Fruit fly (Drosophila melanogaster) whole organism, pupa: ENCODE results near the gene CG3625.

Source experiments
- CG10348 ChIP-seq: fragments of 200-800 bp; sonication (Bioruptor generic); IDR thresholded peaks from 2 replicates; pipeline ENCODE4 v1.3.6; 2022; ENCODE audit warnings: missing biosample characterization, missing genetic modification characterization
- CG12605 ChIP-seq: fragments of 200-800 bp; sonication (Bioruptor generic); IDR thresholded peaks from 2 replicates; pipeline ENCODE4 v1.3.6; 2022; ENCODE audit warnings: missing biosample characterization, missing genetic modification characterization
- CG13204 ChIP-seq: fragments of 200-800 bp; sonication (Bioruptor generic); optimal IDR thresholded peaks from 2 replicates; lab custom pipeline; 2018; ENCODE audit warnings: missing biosample characterization, mild to moderate bottlenecking, missing genetic modification characterization, moderate library complexity
- CG14655 ChIP-seq: fragments of 200-800 bp; sonication (Bioruptor generic); optimal IDR thresholded peaks from 3 replicates; lab custom pipeline; 2017; ENCODE audit warnings: mild to moderate bottlenecking, missing biosample characterization, missing genetic modification reagents, missing genetic modification characterization
- CG15710 ChIP-seq: fragments of 200-800 bp; sonication (Bioruptor generic); optimal IDR thresholded peaks from 2 replicates; lab custom pipeline; 2018; ENCODE audit warnings: missing biosample characterization, mild to moderate bottlenecking, missing genetic modification characterization, moderate library complexity
- CG17806 ChIP-seq: fragments of 200-800 bp; sonication (Bioruptor generic); optimal IDR thresholded peaks from 2 replicates; lab custom pipeline; 2018; ENCODE audit warnings: missing biosample characterization, mild to moderate bottlenecking, missing genetic modification characterization, moderate library complexity
- CG32121 ChIP-seq: fragments of 200-800 bp; sonication (Bioruptor generic); IDR thresholded peaks from 2 replicates; pipeline ENCODE4 v1.3.6; 2022; ENCODE audit warnings: missing biosample characterization, missing genetic modification characterization
- CG34367 ChIP-seq: fragments of 200-800 bp; sonication (Bioruptor generic); optimal IDR thresholded peaks from 2 replicates; lab custom pipeline; 2018; ENCODE audit warnings: missing biosample characterization, mild to moderate bottlenecking, missing genetic modification characterization
- CG4496 ChIP-seq: fragments of 200-800 bp; sonication (Bioruptor generic); IDR thresholded peaks from 3 replicates; pipeline ENCODE4 v1.3.6; 2022; ENCODE audit warnings: missing biosample characterization, missing genetic modification characterization
- CG8159 ChIP-seq: fragments of 200-800 bp; sonication (Bioruptor generic); optimal IDR thresholded peaks from 3 replicates; lab custom pipeline; 2018; ENCODE audit warnings: missing biosample characterization, mild to moderate bottlenecking, missing genetic modification characterization, moderate library complexity
- CG8301 ChIP-seq: fragments of 200-800 bp; sonication (Bioruptor generic); optimal IDR thresholded peaks from 2 replicates; lab custom pipeline; 2018; ENCODE audit warnings: missing biosample characterization, mild to moderate bottlenecking, missing genetic modification characterization
- CG9948 ChIP-seq: fragments of 200-800 bp; sonication (Bioruptor generic); optimal IDR thresholded peaks from 2 replicates; lab custom pipeline; 2018; ENCODE audit warnings: missing biosample characterization, mild to moderate bottlenecking, missing genetic modification characterization, moderate library complexity
- D1 ChIP-seq: fragments of 200-800 bp; sonication (Bioruptor generic); optimal IDR thresholded peaks from 2 replicates; lab custom pipeline; 2018; ENCODE audit warnings: missing biosample characterization, mild to moderate bottlenecking, missing genetic modification characterization, moderate library complexity
- EcR ChIP-seq: fragments of 200-800 bp; sonication (Bioruptor generic); optimal IDR thresholded peaks from 3 replicates; lab custom pipeline; 2019; ENCODE audit warnings: missing biosample characterization, missing genetic modification characterization, mild to moderate bottlenecking, moderate library complexity, missing genetic modification reagents
- Ets98B ChIP-seq: fragments of 200-800 bp; sonication (Bioruptor generic); IDR thresholded peaks from 2 replicates; pipeline ENCODE4 v1.3.6; 2022; ENCODE audit warnings: missing biosample characterization, missing genetic modification characterization
- Pif1A ChIP-seq: fragments of 200-800 bp; sonication (Bioruptor generic); optimal IDR thresholded peaks from 3 replicates; lab custom pipeline; 2016; ENCODE audit warnings: missing biosample characterization, missing genetic modification characterization
- Pif1B ChIP-seq: fragments of 200-800 bp; sonication (Bioruptor generic); optimal IDR thresholded peaks from 3 replicates; lab custom pipeline; 2016; ENCODE audit warnings: missing biosample characterization, missing genetic modification characterization
- Snoo ChIP-seq: fragments of 200-800 bp; sonication (Bioruptor generic); optimal IDR thresholded peaks from 3 replicates; lab custom pipeline; 2017; ENCODE audit warnings: missing biosample characterization, mild to moderate bottlenecking, missing genetic modification characterization, inconsistent platforms
- fd96Ca ChIP-seq: fragments of 200-800 bp; sonication (Bioruptor generic); IDR thresholded peaks from 3 replicates; pipeline ENCODE4 v1.3.6; 2022; ENCODE audit warnings: missing biosample characterization, missing genetic modification characterization
- gl ChIP-seq: fragments of 200-800 bp; sonication (Bioruptor generic); optimal IDR thresholded peaks from 2 replicates; lab custom pipeline; 2018; ENCODE audit warnings: missing biosample characterization, mild to moderate bottlenecking, missing genetic modification characterization
- rn ChIP-seq: fragments of 200-800 bp; sonication (Bioruptor generic); IDR thresholded peaks from 2 replicates; pipeline ENCODE4 v1.3.6; 2022; ENCODE audit warnings: missing biosample characterization, missing genetic modification characterization

CG3625 gene

dm6 chr2L:292301-292700 lies 706 bp upstream of the CG3625 start, which contains the start of gene CG11562:
TSS of gene CG11562 (plus strand) at chr2L:292419.
- TF ChIP-seq CG17806 (tag; lab: Kevin White, UChicago) (no peak), CG12605 (GFP tag; lab: Robert Waterston, UW) (no peak), CG34367 (no peak), CG4496 (GFP tag; lab: Robert Waterston, UW) (no peak), gl (tag; lab: Kevin White, UChicago) (no peak), CG9948 (tag; lab: Kevin White, UChicago) (no peak), CG13204 (no peak), fd96Ca (no peak), CG8301 (tag; lab: Kevin White, UChicago) (no peak), CG10348 (GFP tag; lab: Robert Waterston, UW) (no peak), CG8159 (tag; lab: Kevin White, UChicago) (no peak), Ets98B (no peak; the same call in 1 of the 2 replicates), rn (GFP tag; lab: Robert Waterston, UW) (no peak), CG14655 (GFP tag; lab: Kevin White, UChicago) (no peak), D1 (tag; lab: Kevin White, UChicago) (no peak), EcR (GFP tag; lab: Kevin White, UChicago) (no peak)

- no peak for TF ChIP-seq CG8159 (tag; lab: Kevin White, UChicago)
- TF ChIP-seq CG12605 (GFP tag; lab: Robert Waterston, UW) = no peak
- no peak for TF ChIP-seq D1 (tag; lab: Kevin White, UChicago)
- no peak for TF ChIP-seq CG10348 (GFP tag; lab: Robert Waterston, UW)
- no peak for TF ChIP-seq CG13204
- TF ChIP-seq Pif1A = no peak
- TF ChIP-seq CG32121 = no peak
- TF ChIP-seq Pif1B (GFP tag; lab: Kevin White, UChicago) = no peak
- no peak for TF ChIP-seq gl (tag; lab: Kevin White, UChicago)
- TF ChIP-seq Snoo (tag; lab: Kevin White, UChicago) = no peak
- TF ChIP-seq CG34367 = no peak
- TF ChIP-seq CG8301 (tag; lab: Kevin White, UChicago) = no peak
- no peak for TF ChIP-seq CG14655 (GFP tag; lab: Kevin White, UChicago)
- TF ChIP-seq CG17806 (tag; lab: Kevin White, UChicago) = no peak
Measured at dm6 chr2L:290949-291348, 646 bp downstream of the CG3625 start.

- TF ChIP-seq CG10348 (GFP tag; lab: Robert Waterston, UW) = no peak
- peak; percentile 73 for TF ChIP-seq EcR (GFP tag; lab: Kevin White, UChicago)
- TF ChIP-seq, all 21 proteins: peak for 1
Measured at dm6 chr2L:290373-290772, 1.2 kb downstream of the CG3625 start.

dm6 chr2L:289044-289443 lies 2.6 kb downstream of the CG3625 start, which contains the start of gene Amnionless:
TSS of gene Amnionless (minus strand) at chr2L:289144.
- TF ChIP-seq Pif1B (GFP tag; lab: Kevin White, UChicago) (no peak), gl (tag; lab: Kevin White, UChicago) (no peak), EcR (GFP tag; lab: Kevin White, UChicago) (no peak), CG15710 (no peak), CG8159 (tag; lab: Kevin White, UChicago) (no peak), rn (GFP tag; lab: Robert Waterston, UW) (no peak), CG17806 (tag; lab: Kevin White, UChicago) (no peak), CG34367 (no peak), CG13204 (no peak), CG4496 (GFP tag; lab: Robert Waterston, UW) (no peak), CG10348 (GFP tag; lab: Robert Waterston, UW) (no peak), Snoo (tag; lab: Kevin White, UChicago) (no peak), CG8301 (tag; lab: Kevin White, UChicago) (no peak), D1 (tag; lab: Kevin White, UChicago) (no peak), CG9948 (tag; lab: Kevin White, UChicago) (no peak), CG12605 (GFP tag; lab: Robert Waterston, UW) (no peak), CG14655 (GFP tag; lab: Kevin White, UChicago) (no peak), CG32121 (no peak), fd96Ca (no peak)

- TF ChIP-seq Pif1A (peak; percentile 73), EcR (GFP tag; lab: Kevin White, UChicago) (peak; percentile 20), CG10348 (GFP tag; lab: Robert Waterston, UW) (no peak), CG12605 (GFP tag; lab: Robert Waterston, UW) (peak; percentile 61), CG14655 (GFP tag; lab: Kevin White, UChicago) (no peak), Pif1B (GFP tag; lab: Kevin White, UChicago) (peak; percentile 64), D1 (tag; lab: Kevin White, UChicago) (no peak), rn (GFP tag; lab: Robert Waterston, UW) (no peak), Ets98B (peak; percentile 79), CG13204 (peak; percentile 59), CG9948 (tag; lab: Kevin White, UChicago) (peak; percentile 32), CG15710 (peak; percentile 52), gl (tag; lab: Kevin White, UChicago) (peak; percentile 77), CG8159 (tag; lab: Kevin White, UChicago) (peak; percentile 70), CG17806 (tag; lab: Kevin White, UChicago) (peak; percentile 56), CG4496 (GFP tag; lab: Robert Waterston, UW) (peak; percentile 81), fd96Ca (peak; percentile 60; the same call in 2 of the 3 replicates), CG34367 (peak; percentile 38), CG8301 (tag; lab: Kevin White, UChicago) (peak; percentile 52), CG32121 (peak; percentile 49), Snoo (tag; lab: Kevin White, UChicago) (peak; percentile 76)
Measured at dm6 chr2L:286421-286820, 5.2 kb downstream of the CG3625 start.

- TF ChIP-seq CG8159 (tag; lab: Kevin White, UChicago) = peak; percentile 48
- TF ChIP-seq CG10348 (GFP tag; lab: Robert Waterston, UW) = no peak
- TF ChIP-seq Ets98B = peak; percentile 28
- TF ChIP-seq CG4496 (GFP tag; lab: Robert Waterston, UW) = peak; percentile 79
- no peak for TF ChIP-seq CG34367
- peak; percentile 49 for TF ChIP-seq Snoo (tag; lab: Kevin White, UChicago)
- TF ChIP-seq CG9948 (tag; lab: Kevin White, UChicago) = peak; percentile 41
- peak; percentile 26; the same call in 1 of the 2 replicates for TF ChIP-seq CG12605 (GFP tag; lab: Robert Waterston, UW)
- TF ChIP-seq, all 21 proteins: peak for 6
Measured at dm6 chr2L:285596-286023, 6.0 kb downstream of the CG3625 start.
